Fruit fly (Drosophila melanogaster) whole organism, embryonic: ENCODE data around the gene ebd1.

Source experiments
- Blimp-1 ChIP-seq: fragments of 200-800 bp; sonication (Bioruptor generic); optimal IDR thresholded peaks from 3 replicates; lab custom pipeline; 2018; ENCODE audit warnings: missing biosample characterization, missing genetic modification characterization, mild to moderate bottlenecking, moderate library complexity, missing genetic modification reagents
- CG10147 ChIP-seq: fragments of 200-800 bp; sonication (Bioruptor generic); optimal IDR thresholded peaks from 2 replicates; lab custom pipeline; 2019; ENCODE audit warnings: missing biosample characterization, mild to moderate bottlenecking, missing genetic modification characterization, moderate library complexity
- CG10979 ChIP-seq: fragments of 200-800 bp; sonication (Bioruptor generic); optimal IDR thresholded peaks from 2 replicates; lab custom pipeline; 2018; ENCODE audit warnings: missing biosample characterization, mild to moderate bottlenecking, missing genetic modification characterization, moderate library complexity
- CG11093 ChIP-seq: fragments of 200-800 bp; sonication (Bioruptor generic); IDR thresholded peaks from 3 replicates; pipeline ENCODE4 v1.3.6; 2022; ENCODE audit warnings: missing biosample characterization, missing genetic modification characterization
- CG11504 ChIP-seq: fragments of 200-800 bp; sonication (Bioruptor generic); optimal IDR thresholded peaks from 3 replicates; lab custom pipeline; 2019; ENCODE audit warnings: missing biosample characterization, mild to moderate bottlenecking, missing genetic modification characterization, moderate library complexity
- CG11695 ChIP-seq: fragments of 200-800 bp; sonication (Bioruptor generic); IDR thresholded peaks from 3 replicates; pipeline ENCODE4 v1.3.6; 2022; ENCODE audit warnings: missing biosample characterization, missing genetic modification characterization
- CG11723 ChIP-seq: fragments of 200-800 bp; sonication (Bioruptor generic); optimal IDR thresholded peaks from 2 replicates; lab custom pipeline; 2017; ENCODE audit warnings: missing biosample characterization, mild to moderate bottlenecking, missing genetic modification characterization
- CG15479 ChIP-seq: fragments of 200-800 bp; sonication (Bioruptor generic); optimal IDR thresholded peaks from 3 replicates; lab custom pipeline; 2019; ENCODE audit warnings: missing biosample characterization, mild to moderate bottlenecking, missing genetic modification characterization, moderate library complexity
- CG1647 ChIP-seq: fragments of 200-800 bp; sonication (Bioruptor generic); optimal IDR thresholded peaks from 3 replicates; lab custom pipeline; 2016; ENCODE audit warnings: missing biosample characterization, missing genetic modification characterization
- CG17186 ChIP-seq: fragments of 200-800 bp; sonication (Bioruptor generic); optimal IDR thresholded peaks from 3 replicates; lab custom pipeline; 2017; ENCODE audit warnings: missing biosample characterization, missing genetic modification reagents, missing genetic modification characterization
- CG18619 ChIP-seq: fragments of 200-800 bp; sonication (Bioruptor generic); optimal IDR thresholded peaks from 3 replicates; lab custom pipeline; 2017; ENCODE audit warnings: missing biosample characterization, mild to moderate bottlenecking, missing genetic modification characterization
- CG2678 ChIP-seq: fragments of 200-800 bp; sonication (Bioruptor generic); optimal IDR thresholded peaks from 3 replicates; lab custom pipeline; 2019; ENCODE audit warnings: missing biosample characterization, mild to moderate bottlenecking, missing genetic modification characterization, moderate library complexity
- CG2712 ChIP-seq: fragments of 200-800 bp; optimal IDR thresholded peaks from 3 replicates; lab custom pipeline; 2019; ENCODE audit warnings: missing biosample characterization, mild to moderate bottlenecking, missing genetic modification characterization, moderate library complexity
- CG30403 ChIP-seq: fragments of 200-800 bp; sonication (Bioruptor generic); optimal IDR thresholded peaks from 3 replicates; lab custom pipeline; 2016; ENCODE audit warnings: missing biosample characterization, missing genetic modification characterization
- CG33557 ChIP-seq: fragments of 200-800 bp; sonication (Bioruptor generic); optimal IDR thresholded peaks from 2 replicates; lab custom pipeline; 2019; ENCODE audit warnings: missing biosample characterization, mild to moderate bottlenecking, missing genetic modification characterization, moderate library complexity
- CG3407 ChIP-seq: fragments of 200-800 bp; sonication (Bioruptor generic); optimal IDR thresholded peaks from 2 replicates; lab custom pipeline; 2018; ENCODE audit warnings: missing biosample characterization, mild to moderate bottlenecking, missing genetic modification characterization
- CG3838 ChIP-seq: fragments of 200-800 bp; sonication (Bioruptor generic); optimal IDR thresholded peaks from 3 replicates; lab custom pipeline; 2016; ENCODE audit warnings: missing biosample characterization, missing genetic modification characterization
- CG43689 ChIP-seq: fragments of 200-800 bp; sonication (Bioruptor generic); IDR thresholded peaks from 2 replicates; pipeline ENCODE4 v1.3.6; 2022; ENCODE audit warnings: missing biosample characterization, missing genetic modification characterization
- CG4820 ChIP-seq: fragments of 200-800 bp; sonication (Bioruptor generic); optimal IDR thresholded peaks from 3 replicates; lab custom pipeline; 2016; ENCODE audit warnings: missing biosample characterization, missing genetic modification characterization
- CG7357 ChIP-seq: fragments of 200-800 bp; sonication (Bioruptor generic); IDR thresholded peaks from 3 replicates; pipeline ENCODE4 v1.3.6; 2022; ENCODE audit warnings: missing biosample characterization, missing genetic modification characterization
- CG7745 ChIP-seq: fragments of 200-800 bp; sonication (Bioruptor generic); optimal IDR thresholded peaks from 2 replicates; lab custom pipeline; 2018; ENCODE audit warnings: missing biosample characterization, mild to moderate bottlenecking, missing genetic modification characterization, moderate library complexity
- CG7963 ChIP-seq: fragments of 200-800 bp; sonication (Bioruptor generic); IDR thresholded peaks from 3 replicates; pipeline ENCODE4 v1.3.6; 2022; ENCODE audit warnings: missing biosample characterization, missing genetic modification characterization; ENCODE audit not compliant: partially characterized antibody
- CG9727 ChIP-seq: fragments of 200-800 bp; sonication (Bioruptor generic); optimal IDR thresholded peaks from 3 replicates; lab custom pipeline; 2017; ENCODE audit warnings: missing biosample characterization, mild to moderate bottlenecking, missing genetic modification characterization
- CG9876 ChIP-seq: fragments of 200-800 bp; sonication (Bioruptor generic); optimal IDR thresholded peaks from 2 replicates; lab custom pipeline; 2016; ENCODE audit warnings: missing biosample characterization, missing genetic modification characterization
- D ChIP-seq, 2 experiments: fragments of 200-800 bp in 1 of 2; fragments of >200 bp in 1 of 2; sonication (Bioruptor generic) in 1 of 2; optimal IDR thresholded peaks; 2 replicates in 1 of 2; 3 replicates in 1 of 2; lab custom pipeline; 2017; ENCODE audit warnings: mild to moderate bottlenecking in 1 of 2, missing biosample characterization in 1 of 2, missing genetic modification characterization in 1 of 2, missing genetic modification reagents in 1 of 2
- Eip74EF ChIP-seq, 2 experiments: fragments of 200-800 bp in 1 of 2; fragments of >200 bp in 1 of 2; sonication (Bioruptor generic) in 1 of 2; optimal IDR thresholded peaks; 2 replicates each; lab custom pipeline; 2017 to 2019; ENCODE audit warnings: missing biosample characterization in 2 of 2, missing genetic modification characterization in 2 of 2, mild to moderate bottlenecking in 1 of 2, moderate library complexity in 1 of 2
- GATAe ChIP-seq: fragments of 200-800 bp; sonication (Bioruptor generic); conservative IDR thresholded peaks from 2 replicates; pipeline ENCODE4 v1.3.6; 2022; ENCODE audit warnings: missing biosample characterization, missing genetic modification characterization
- Lim3 ChIP-seq: fragments of 200-800 bp; sonication (Bioruptor generic); IDR thresholded peaks from 2 replicates; pipeline ENCODE4 v1.3.6; 2022; ENCODE audit warnings: missing biosample characterization, missing genetic modification characterization
- Lpt ChIP-seq: fragments of >200 bp; optimal IDR thresholded peaks from 2 replicates; lab custom pipeline; 2018; ENCODE audit warnings: missing biosample characterization, missing genetic modification characterization
- Med ChIP-seq: fragments of 200-800 bp; sonication (Bioruptor generic); peaks from one replicate; lab custom pipeline; 2016; ENCODE audit warnings: missing biosample characterization, missing genetic modification characterization, mild to moderate bottlenecking, inconsistent platforms, moderate library complexity
- Poxn ChIP-seq: fragments of 200-800 bp; sonication (Bioruptor generic); IDR thresholded peaks from 2 replicates; pipeline ENCODE4 v1.3.6; 2022; ENCODE audit warnings: missing biosample characterization, missing genetic modification characterization
- az2 ChIP-seq: fragments of 200-800 bp; sonication (Bioruptor generic); optimal IDR thresholded peaks from 3 replicates; lab custom pipeline; 2016; ENCODE audit warnings: missing biosample characterization, missing genetic modification characterization
- bowl ChIP-seq: fragments of 200-800 bp; sonication (Bioruptor generic); IDR thresholded peaks from 2 replicates; pipeline ENCODE4 v1.3.6; 2022; ENCODE audit warnings: missing biosample characterization, missing genetic modification characterization
- cg ChIP-seq: fragments of 200-800 bp; sonication (Bioruptor generic); optimal IDR thresholded peaks from 3 replicates; lab custom pipeline; 2019; ENCODE audit warnings: missing biosample characterization, mild to moderate bottlenecking, missing genetic modification characterization, moderate library complexity
- croc ChIP-seq: fragments of 200-800 bp; sonication (Bioruptor generic); conservative IDR thresholded peaks from 3 replicates; pipeline ENCODE4 v1.3.6; 2022; ENCODE audit warnings: missing biosample characterization, missing genetic modification characterization
- dmrt99B ChIP-seq: fragments of 200-800 bp; sonication (Bioruptor generic); optimal IDR thresholded peaks from 2 replicates; lab custom pipeline; 2018; ENCODE audit warnings: missing biosample characterization, mild to moderate bottlenecking, missing genetic modification characterization, moderate library complexity
- ems ChIP-seq: fragments of 200-800 bp; sonication (Bioruptor generic); optimal IDR thresholded peaks from 3 replicates; lab custom pipeline; 2016; ENCODE audit warnings: missing biosample characterization, missing genetic modification characterization
- en ChIP-seq: fragments of 200-800 bp; sonication (Bioruptor generic); optimal IDR thresholded peaks from 2 replicates; lab custom pipeline; 2016; ENCODE audit warnings: missing biosample characterization, missing genetic modification characterization
- fd96Cb ChIP-seq: fragments of 200-800 bp; sonication (Bioruptor generic); optimal IDR thresholded peaks from 2 replicates; lab custom pipeline; 2018; ENCODE audit warnings: missing biosample characterization, mild to moderate bottlenecking, missing genetic modification characterization, moderate library complexity
- her ChIP-seq: fragments of 200-800 bp; sonication (Bioruptor generic); optimal IDR thresholded peaks from 2 replicates; lab custom pipeline; 2016; ENCODE audit warnings: missing biosample characterization, missing genetic modification characterization
- ind ChIP-seq: fragments of 200-800 bp; sonication (Bioruptor generic); optimal IDR thresholded peaks from 3 replicates; lab custom pipeline; 2016; ENCODE audit warnings: missing biosample characterization, missing genetic modification characterization
- jigr1 ChIP-seq: fragments of 200-800 bp; sonication (Bioruptor generic); IDR thresholded peaks from 3 replicates; pipeline ENCODE4 v1.3.6; 2022; ENCODE audit warnings: missing biosample characterization, missing genetic modification characterization
- luna ChIP-seq: fragments of 200-800 bp; sonication (Bioruptor generic); optimal IDR thresholded peaks from 2 replicates; lab custom pipeline; 2016; ENCODE audit warnings: missing biosample characterization, missing genetic modification characterization
- nerfin-2 ChIP-seq: fragments of 200-800 bp; sonication (Bioruptor generic); IDR thresholded peaks from 2 replicates; pipeline ENCODE4 v1.3.6; 2022; ENCODE audit warnings: missing biosample characterization, missing genetic modification characterization; ENCODE audit not compliant: partially characterized antibody
- phol ChIP-seq: fragments of 200-800 bp; sonication (Bioruptor generic); optimal IDR thresholded peaks from 3 replicates; lab custom pipeline; 2018; ENCODE audit warnings: missing biosample characterization, mild to moderate bottlenecking, missing genetic modification characterization, moderate library complexity
- pros ChIP-seq: fragments of 200-800 bp; sonication (Bioruptor generic); optimal IDR thresholded peaks from 3 replicates; lab custom pipeline; 2019; ENCODE audit warnings: missing biosample characterization, mild to moderate bottlenecking, missing genetic modification characterization, moderate library complexity
- repo ChIP-seq: fragments of 200-800 bp; sonication (Bioruptor generic); optimal IDR thresholded peaks from 2 replicates; lab custom pipeline; 2016; ENCODE audit warnings: missing biosample characterization, missing genetic modification characterization
- slp2 ChIP-seq: fragments of 200-800 bp; sonication (Bioruptor generic); optimal IDR thresholded peaks from 2 replicates; lab custom pipeline; 2016; ENCODE audit warnings: missing biosample characterization, missing genetic modification characterization
- trem ChIP-seq: fragments of 200-800 bp; optimal IDR thresholded peaks from 3 replicates; lab custom pipeline; 2019; ENCODE audit warnings: missing biosample characterization, mild to moderate bottlenecking, missing genetic modification characterization, moderate library complexity
- tup ChIP-seq: fragments of 200-800 bp; sonication (Bioruptor generic); optimal IDR thresholded peaks from 2 replicates; lab custom pipeline; 2016; ENCODE audit warnings: missing biosample characterization, mild to moderate bottlenecking, missing genetic modification characterization, moderate library complexity
- usp ChIP-seq: fragments of >200 bp; optimal IDR thresholded peaks from 2 replicates; lab custom pipeline; 2017; ENCODE audit warnings: missing biosample characterization, missing genetic modification characterization

ebd1 gene

dm6 chr3L:716078-716477 lies 30.7 kb upstream of the ebd1 start (continued):
- TF ChIP-seq Eip74EF (GFP tag; optimal IDR thresholded peaks at IDR 0.05; lab: Kevin White, UChicago) = no peak
- TF ChIP-seq CG43689 (GFP tag; lab: Robert Waterston, UW) = no peak
- TF ChIP-seq CG7357 = no peak
- TF ChIP-seq CG9727 (GFP tag; lab: Kevin White, UChicago) = peak; percentile 49
- no peak for TF ChIP-seq CG11093 (GFP tag; lab: Robert Waterston, UW)
- peak; percentile 31 for TF ChIP-seq phol (tag; lab: Kevin White, UChicago)
- peak; percentile 34 for TF ChIP-seq CG2678 (tag; lab: Kevin White, UChicago)
- TF ChIP-seq CG11723 (GFP tag; lab: Kevin White, UChicago) = no peak
- no peak for TF ChIP-seq Med (GFP tag; lab: Kevin White, UChicago)
- TF ChIP-seq D (optimal IDR thresholded peaks at IDR 0.05; lab: Kevin White, UChicago) = no peak
- peak; percentile 11 for TF ChIP-seq D (GFP tag; optimal IDR thresholded peaks at IDR 0.05; lab: Kevin White, UChicago)
- TF ChIP-seq CG3838 = no peak
- no peak for TF ChIP-seq CG7963
- TF ChIP-seq tup (GFP tag; lab: Kevin White, UChicago) = no peak
- TF ChIP-seq CG7745 (tag; lab: Kevin White, UChicago) = no peak
- no peak for TF ChIP-seq CG1647 (GFP tag; lab: Kevin White, UChicago)
- TF ChIP-seq her = no peak
- TF ChIP-seq trem = peak; percentile 1
- TF ChIP-seq CG30403 = no peak
- no peak for TF ChIP-seq CG10147
- no peak for TF ChIP-seq CG4820 (GFP tag; lab: Kevin White, UChicago)
- TF ChIP-seq ems = no peak
- TF ChIP-seq ind (GFP tag; lab: Kevin White, UChicago) = no peak
- no peak for TF ChIP-seq en (GFP tag; lab: Kevin White, UChicago)
- no peak for TF ChIP-seq CG11695 (GFP tag; lab: Robert Waterston, UW)
- no peak for TF ChIP-seq Poxn
- no peak for TF ChIP-seq repo (GFP tag; lab: Kevin White, UChicago)
- TF ChIP-seq CG10979 = peak; percentile 65
- TF ChIP-seq Lim3 (GFP tag; lab: Robert Waterston, UW) = no peak
- TF ChIP-seq CG18619 = no peak
- TF ChIP-seq CG2712 (tag; lab: Kevin White, UChicago) = peak; percentile 43
- TF ChIP-seq pros = peak; percentile 74
- TF ChIP-seq CG3407 (GFP tag; lab: Kevin White, UChicago) = no peak
- no peak for TF ChIP-seq nerfin-2 (GFP tag; lab: Robert Waterston, UW)
- TF ChIP-seq dmrt99B (tag; lab: Kevin White, UChicago) = peak; percentile 14
- no peak for TF ChIP-seq bowl (GFP tag; lab: Robert Waterston, UW)
- TF ChIP-seq GATAe (GFP tag; lab: Robert Waterston, UW) = no peak
- peak; percentile 15 for TF ChIP-seq CG33557 (GFP tag; lab: Kevin White, UChicago)
- no peak for TF ChIP-seq Lpt (GFP tag; lab: Kevin White, UChicago)
- TF ChIP-seq Blimp-1 (GFP tag; lab: Kevin White, UChicago) = peak; percentile 23
- peak; percentile 21 for TF ChIP-seq CG11504 (tag; lab: Kevin White, UChicago)
- TF ChIP-seq jigr1 (GFP tag; lab: Robert Waterston, UW) = no peak
- TF ChIP-seq usp (GFP tag; lab: Kevin White, UChicago) = no peak
- TF ChIP-seq fd96Cb = peak; percentile 2
- TF ChIP-seq CG9876 = no peak
- TF ChIP-seq luna = no peak
- TF ChIP-seq cg (GFP tag; lab: Kevin White, UChicago) = no peak
- no peak for TF ChIP-seq CG15479
- no peak for TF ChIP-seq slp2
- TF ChIP-seq croc (GFP tag; lab: Robert Waterston, UW) = no peak
- no peak for TF ChIP-seq az2 (GFP tag; lab: Kevin White, UChicago)
- TF ChIP-seq CG17186 (GFP tag; lab: Kevin White, UChicago) = no peak
